Fruit fly (Drosophila melanogaster) whole organism, adult: ENCODE results near the gene grass.

Experiments
- CG11617 ChIP-seq: fragments of 200-800 bp; sonication (Bioruptor generic); optimal IDR thresholded peaks from 2 replicates; lab custom pipeline; 2017; ENCODE audit warnings: mild to moderate bottlenecking, missing biosample characterization, missing genetic modification reagents, missing genetic modification characterization
- CG12768 ChIP-seq: fragments of 200-800 bp; sonication (Bioruptor generic); optimal IDR thresholded peaks from 2 replicates; lab custom pipeline; 2017; ENCODE audit warnings: missing biosample characterization, missing genetic modification characterization, mild to moderate bottlenecking, moderate library complexity, missing genetic modification reagents
- CG14711 ChIP-seq: fragments of 200-800 bp; sonication (Bioruptor generic); optimal IDR thresholded peaks from 2 replicates; lab custom pipeline; 2018; ENCODE audit warnings: missing biosample characterization, mild to moderate bottlenecking, missing genetic modification characterization, moderate library complexity
- CG5204 ChIP-seq: fragments of 200-800 bp; sonication (Bioruptor generic); optimal IDR thresholded peaks from 2 replicates; lab custom pipeline; 2016; ENCODE audit warnings: missing biosample characterization, missing genetic modification characterization
- Crg-1 ChIP-seq: fragments of 200-800 bp; sonication (Bioruptor generic); optimal IDR thresholded peaks from 2 replicates; lab custom pipeline; 2016; ENCODE audit warnings: missing biosample characterization, missing genetic modification characterization
- Mnt ChIP-seq: fragments of 200-800 bp; sonication (Bioruptor generic); optimal IDR thresholded peaks from 2 replicates; lab custom pipeline; 2016; ENCODE audit warnings: missing biosample characterization, mild to moderate bottlenecking, missing genetic modification characterization
- bab1 ChIP-seq: fragments of 200-800 bp; sonication (Bioruptor generic); optimal IDR thresholded peaks from 3 replicates; lab custom pipeline; 2019; ENCODE audit warnings: missing biosample characterization, mild to moderate bottlenecking, missing genetic modification characterization, moderate library complexity
- kay ChIP-seq: fragments of 200-800 bp; sonication (Bioruptor generic); peaks from one replicate; lab custom pipeline; 2016; ENCODE audit warnings: missing biosample characterization, missing genetic modification characterization, borderline replicate concordance
- ovo ChIP-seq: fragments of 200-800 bp; sonication (Bioruptor generic); optimal IDR thresholded peaks from 2 replicates; lab custom pipeline; 2016; ENCODE audit warnings: missing biosample characterization, missing genetic modification characterization
- pad ChIP-seq: fragments of 200-800 bp; sonication (Bioruptor generic); optimal IDR thresholded peaks from 3 replicates; lab custom pipeline; 2017; ENCODE audit warnings: missing biosample characterization, missing genetic modification characterization, mild to moderate bottlenecking, moderate library complexity, missing genetic modification reagents
- tj ChIP-seq: fragments of 200-800 bp; sonication (Bioruptor generic); optimal IDR thresholded peaks from 3 replicates; lab custom pipeline; 2017; ENCODE audit warnings: missing biosample characterization, mild to moderate bottlenecking, missing genetic modification characterization, moderate library complexity
- toe ChIP-seq: fragments of 200-800 bp; sonication (Bioruptor generic); optimal IDR thresholded peaks from 2 replicates; lab custom pipeline; 2016; ENCODE audit warnings: missing biosample characterization, missing genetic modification characterization

dm6 chr3R:27193079-27193478, 35.3 kb downstream of the grass start:
- TF ChIP-seq CG11617 (no peak), tj (GFP tag; lab: Kevin White, UChicago) (no peak), bab1 (no peak), Crg-1 (no peak), Mnt (GFP tag; lab: Kevin White, UChicago) (no peak), pad (GFP tag; lab: Kevin White, UChicago) (no peak), ovo (GFP tag; lab: Kevin White, UChicago) (no peak), kay (GFP tag; lab: Kevin White, UChicago) (no peak), CG14711 (tag; lab: Kevin White, UChicago) (no peak), CG5204 (no peak), CG12768 (GFP tag; lab: Kevin White, UChicago) (no peak), toe (no peak)
